Worm (Caenorhabditis elegans) whole organism, L4 larva: ENCODE results near the gene flh-3.

Source experiments
- T20F7.1 ChIP-seq: fragments of 200-800 bp; sonication (Bioruptor generic); optimal IDR thresholded peaks from 2 replicates; lab custom pipeline; 2018; ENCODE audit warnings: mild to moderate bottlenecking, missing genetic modification characterization, missing compliant biosample characterization
- aly-2 ChIP-seq: sonication (generic microtip); optimal IDR thresholded peaks from 2 replicates; lab custom pipeline; 2018; ENCODE audit warnings: missing biosample characterization, missing genetic modification characterization
- ceh-82 ChIP-seq: sonication (generic microtip); optimal IDR thresholded peaks from 2 replicates; lab custom pipeline; 2017; ENCODE audit warnings: missing biosample characterization, missing genetic modification characterization
- cey-2 ChIP-seq: sonication (generic microtip); optimal IDR thresholded peaks from 3 replicates; lab custom pipeline; 2017; ENCODE audit warnings: missing genetic modification characterization, mild to moderate bottlenecking, missing compliant biosample characterization, antibody characterized with exemption, borderline replicate concordance; ENCODE audit not compliant: insufficient read depth
- duxl-1 ChIP-seq: sonication (generic microtip); optimal IDR thresholded peaks from 2 replicates; lab custom pipeline; 2016; ENCODE audit warnings: mild to moderate bottlenecking, missing genetic modification characterization, moderate library complexity, missing compliant biosample characterization; ENCODE audit not compliant: poor library complexity
- lin-29 ChIP-seq: fragments of 200-800 bp; sonication (Bioruptor generic); IDR thresholded peaks from 2 replicates; pipeline ENCODE4 v1.3.6; 2022; ENCODE audit warnings: missing genetic modification reagents, missing genetic modification characterization, missing compliant biosample characterization
- nhr-25 ChIP-seq: sonication (generic microtip); optimal IDR thresholded peaks from 2 replicates; lab custom pipeline; 2017; ENCODE audit warnings: missing genetic modification characterization, mild to moderate bottlenecking, missing compliant biosample characterization, antibody characterized with exemption, moderate library complexity, borderline replicate concordance; ENCODE audit not compliant: insufficient read depth
- nhr-6 ChIP-seq: fragments of 150-350 bp; optimal IDR thresholded peaks from 2 replicates; lab custom pipeline; 2014; ENCODE audit warnings: missing biosample characterization, missing genetic modification characterization
- nhr-77 ChIP-seq: fragments of 150-350 bp; optimal IDR thresholded peaks from 2 replicates; lab custom pipeline; 2014; ENCODE audit warnings: missing biosample characterization, missing genetic modification characterization
- skn-1 ChIP-seq: fragments of 150-350 bp; optimal IDR thresholded peaks from 2 replicates; lab custom pipeline; 2014; ENCODE audit warnings: missing biosample characterization, missing genetic modification characterization

DNA sequence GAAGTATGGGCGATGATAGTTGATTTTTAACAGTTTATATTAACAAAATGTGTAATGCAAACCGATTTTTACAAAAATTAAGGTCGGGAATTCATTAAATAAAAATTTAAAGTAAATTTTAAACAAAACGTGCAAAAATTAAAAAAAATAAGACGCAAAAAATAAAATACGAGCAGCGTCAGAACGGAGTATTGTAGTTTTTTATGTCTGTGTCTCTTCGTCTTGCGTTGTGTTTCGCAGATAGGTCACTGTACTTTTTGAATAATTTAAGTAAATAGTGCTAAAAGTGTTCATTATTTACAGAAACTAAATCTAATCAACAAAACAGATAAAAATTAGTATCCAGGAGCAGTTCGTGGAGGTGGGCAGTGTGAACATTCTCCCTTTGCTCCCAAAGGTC is 9.6 kb upstream of the flh-3 start:
- TF ChIP-seq skn-1 (tag; lab: Kevin White, UChicago), result no peak
- no peak for TF ChIP-seq nhr-77 (tag; lab: Kevin White, UChicago)
- no peak for TF ChIP-seq aly-2 (tag; lab: Kevin White, UChicago)
- TF ChIP-seq T20F7.1, result peak; percentile 94
- no peak for TF ChIP-seq duxl-1 (tag; lab: Kevin White, UChicago)
- TF ChIP-seq lin-29, result no peak
- TF ChIP-seq nhr-6 (tag; lab: Kevin White, UChicago), result no peak
- TF ChIP-seq nhr-25 (tag; lab: Kevin White, UChicago), result no peak
- TF ChIP-seq ceh-82, result no peak
- TF ChIP-seq cey-2 (tag; lab: Kevin White, UChicago), result no peak
